Fruit fly (Drosophila melanogaster) Kc167 (cell line): Measurements from ENCODE around the gene CG5913.

ENCODE experiments used
- Myc ChIP-seq: fragments of >200 bp; optimal IDR thresholded peaks from 2 replicates; lab custom pipeline; 2017; ENCODE audit warnings: missing external identifiers
- Sin3A ChIP-seq: fragments of >200 bp; optimal IDR thresholded peaks from 2 replicates; lab custom pipeline; 2018; ENCODE audit warnings: missing external identifiers
- h ChIP-seq: fragments of >200 bp; optimal IDR thresholded peaks from 3 replicates; lab custom pipeline; 2018; ENCODE audit warnings: missing external identifiers
- insv ChIP-seq: fragments of >200 bp; optimal IDR thresholded peaks from 3 replicates; lab custom pipeline; 2018; ENCODE audit warnings: missing external identifiers
- psq ChIP-seq: fragments of >200 bp; optimal IDR thresholded peaks from 2 replicates; lab custom pipeline; 2017; ENCODE audit warnings: missing external identifiers
- ttk ChIP-seq: sonication (Bioruptor generic); optimal IDR thresholded peaks from 2 replicates; lab custom pipeline; 2017; ENCODE audit warnings: missing external identifiers

The CG5913 gene

dm6 chr3R:25893272-25893671 lies at the start of gene CG5913:
Gene CG5913, plus strand, starts transcription at chr3R:25893495.
- TF ChIP-seq h (lab: Kevin White, UChicago) (no peak), Myc (lab: Kevin White, UChicago) (no peak), ttk (lab: Kevin White, UChicago) (no peak), insv (lab: Kevin White, UChicago) (no peak), psq (lab: Kevin White, UChicago) (no peak), Sin3A (lab: Kevin White, UChicago) (no peak)

DNA sequence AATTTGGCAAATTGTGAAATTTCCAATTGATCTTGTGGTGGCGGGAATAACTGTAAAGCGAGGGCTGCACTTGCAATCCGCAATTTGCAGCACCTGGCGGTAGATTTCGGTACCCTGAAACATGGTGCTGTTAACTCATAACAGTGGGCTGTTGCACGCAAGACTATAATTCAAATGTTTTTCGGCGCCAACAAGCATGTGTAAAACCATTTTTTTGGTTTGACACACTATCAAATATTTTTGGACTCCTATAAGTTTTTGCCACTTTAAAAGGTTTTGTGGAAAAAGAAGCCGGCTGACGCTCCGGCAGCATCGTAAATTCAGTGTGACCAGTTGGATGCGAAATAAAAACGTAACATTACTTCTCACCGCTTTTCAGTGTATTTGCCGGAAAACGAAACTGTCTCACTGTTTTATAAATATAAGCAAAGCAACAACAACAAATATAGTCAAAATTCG lies 42.0 kb upstream of the CG5913 start, which contains the start of the genes CG14545 and CG5886:
TSS of gene CG14545 (minus strand) at position 68 of the 459 bp plus-strand sequence.
TSS of gene CG5886 (plus strand) at position 409 of the 459 bp plus-strand sequence.
- TF ChIP-seq Myc (lab: Kevin White, UChicago) (no peak), insv (lab: Kevin White, UChicago) (no peak), ttk (lab: Kevin White, UChicago) (no peak), psq (lab: Kevin White, UChicago) (no peak), h (lab: Kevin White, UChicago) (no peak), Sin3A (lab: Kevin White, UChicago) (no peak)

dm6 chr3R:25854825-25855224 lies 38.5 kb upstream of the CG5913 start:
- TF ChIP-seq Myc (lab: Kevin White, UChicago): no peak
- no peak for TF ChIP-seq Sin3A (lab: Kevin White, UChicago)
- no peak for TF ChIP-seq psq (lab: Kevin White, UChicago)
- TF ChIP-seq h (lab: Kevin White, UChicago): no peak
- no peak for TF ChIP-seq ttk (lab: Kevin White, UChicago)
- TF ChIP-seq insv (lab: Kevin White, UChicago): no peak

dm6 chr3R:25855594-25856305 lies 37.5 kb upstream of the CG5913 start, which contains the start of gene CG5890:
Gene CG5890, plus strand, starts transcription at chr3R:25856154.
- TF ChIP-seq Myc (lab: Kevin White, UChicago) (no peak), psq (lab: Kevin White, UChicago) (no peak), Sin3A (lab: Kevin White, UChicago) (no peak), ttk (lab: Kevin White, UChicago) (no peak), h (lab: Kevin White, UChicago) (no peak), insv (lab: Kevin White, UChicago) (no peak)

- TF ChIP-seq Sin3A (lab: Kevin White, UChicago) (no peak), ttk (lab: Kevin White, UChicago) (no peak), insv (lab: Kevin White, UChicago) (no peak), psq (lab: Kevin White, UChicago) (no peak), h (lab: Kevin White, UChicago) (no peak), Myc (lab: Kevin White, UChicago) (no peak)
Observed at dm6 chr3R:25870389-25870788, 22.9 kb upstream of the CG5913 start.

- TF ChIP-seq ttk (lab: Kevin White, UChicago) (no peak), Myc (lab: Kevin White, UChicago) (no peak), Sin3A (lab: Kevin White, UChicago) (no peak), h (lab: Kevin White, UChicago) (no peak), insv (lab: Kevin White, UChicago) (no peak), psq (lab: Kevin White, UChicago) (no peak)
Observed at dm6 chr3R:25876639-25877038, 16.7 kb upstream of the CG5913 start.

- no peak for TF ChIP-seq insv (lab: Kevin White, UChicago)
- no peak for TF ChIP-seq Myc (lab: Kevin White, UChicago)
- no peak for TF ChIP-seq ttk (lab: Kevin White, UChicago)
- no peak for TF ChIP-seq psq (lab: Kevin White, UChicago)
- TF ChIP-seq Sin3A (lab: Kevin White, UChicago): no peak
- no peak for TF ChIP-seq h (lab: Kevin White, UChicago)
Observed at dm6 chr3R:25877064-25877463, 16.2 kb upstream of the CG5913 start.

DNA sequence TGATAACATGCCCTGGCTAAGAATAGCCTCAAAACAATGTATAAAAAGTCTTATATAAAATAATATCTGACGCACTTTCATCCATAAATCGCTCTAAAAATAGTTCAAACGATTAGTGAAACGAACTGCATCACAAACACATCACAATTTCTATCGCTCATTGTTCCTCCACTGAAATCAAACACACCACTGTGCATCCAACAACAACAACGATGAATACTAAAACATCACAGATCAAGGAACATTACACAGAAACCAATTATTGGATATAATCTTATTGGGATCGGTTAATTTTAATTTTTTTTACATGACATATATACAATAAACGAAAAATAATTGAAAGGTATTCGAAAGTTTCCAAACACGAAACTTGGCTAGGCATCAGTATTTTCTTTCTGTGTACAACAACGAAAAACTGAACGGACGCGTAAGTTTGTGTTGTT lies 13.9 kb upstream of the CG5913 start:
- TF ChIP-seq Myc (lab: Kevin White, UChicago) (no peak), h (lab: Kevin White, UChicago) (no peak), insv (lab: Kevin White, UChicago) (no peak), Sin3A (lab: Kevin White, UChicago) (no peak), psq (lab: Kevin White, UChicago) (no peak), ttk (lab: Kevin White, UChicago) (no peak)

DNA sequence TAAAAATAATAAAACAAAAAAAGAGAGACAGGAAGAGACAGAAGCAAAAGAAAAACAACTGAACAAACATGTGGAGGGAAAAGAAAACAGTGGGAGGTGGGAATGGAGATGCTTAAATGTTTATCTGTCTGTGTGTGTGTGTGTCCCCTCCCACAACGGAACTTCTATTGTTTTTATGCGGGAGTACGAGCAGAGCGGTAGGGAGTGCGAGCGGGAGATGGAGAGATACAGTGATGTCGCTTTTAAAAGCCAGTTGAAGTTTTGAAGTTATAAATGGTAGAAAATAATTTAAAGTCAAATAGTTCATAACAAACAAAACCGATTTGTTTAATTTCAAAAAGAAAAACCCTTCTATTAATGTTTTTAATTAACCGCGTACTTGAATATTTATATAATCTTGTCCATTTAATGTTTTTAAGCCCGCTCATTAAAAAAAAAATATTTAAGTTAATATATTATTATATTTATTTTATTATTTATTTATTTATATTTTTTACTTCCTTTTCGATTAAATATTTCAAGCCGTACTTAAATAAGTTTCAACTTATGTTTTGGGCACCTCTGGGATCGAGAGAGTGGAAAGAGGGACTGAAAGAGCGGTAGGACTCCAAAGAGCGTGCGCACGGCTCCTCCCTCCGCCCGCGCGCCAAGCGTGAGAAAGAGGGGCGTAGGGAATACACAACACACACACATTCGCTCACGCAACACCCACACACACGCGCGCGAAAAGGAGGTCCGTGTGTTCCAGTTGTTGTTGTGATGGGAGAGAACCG lies 12.9 kb upstream of the CG5913 start:
- no peak for TF ChIP-seq Myc (lab: Kevin White, UChicago)
- TF ChIP-seq insv (lab: Kevin White, UChicago): no peak
- TF ChIP-seq h (lab: Kevin White, UChicago): no peak
- no peak for TF ChIP-seq Sin3A (lab: Kevin White, UChicago)
- no peak for TF ChIP-seq psq (lab: Kevin White, UChicago)
- no peak for TF ChIP-seq ttk (lab: Kevin White, UChicago)

DNA sequence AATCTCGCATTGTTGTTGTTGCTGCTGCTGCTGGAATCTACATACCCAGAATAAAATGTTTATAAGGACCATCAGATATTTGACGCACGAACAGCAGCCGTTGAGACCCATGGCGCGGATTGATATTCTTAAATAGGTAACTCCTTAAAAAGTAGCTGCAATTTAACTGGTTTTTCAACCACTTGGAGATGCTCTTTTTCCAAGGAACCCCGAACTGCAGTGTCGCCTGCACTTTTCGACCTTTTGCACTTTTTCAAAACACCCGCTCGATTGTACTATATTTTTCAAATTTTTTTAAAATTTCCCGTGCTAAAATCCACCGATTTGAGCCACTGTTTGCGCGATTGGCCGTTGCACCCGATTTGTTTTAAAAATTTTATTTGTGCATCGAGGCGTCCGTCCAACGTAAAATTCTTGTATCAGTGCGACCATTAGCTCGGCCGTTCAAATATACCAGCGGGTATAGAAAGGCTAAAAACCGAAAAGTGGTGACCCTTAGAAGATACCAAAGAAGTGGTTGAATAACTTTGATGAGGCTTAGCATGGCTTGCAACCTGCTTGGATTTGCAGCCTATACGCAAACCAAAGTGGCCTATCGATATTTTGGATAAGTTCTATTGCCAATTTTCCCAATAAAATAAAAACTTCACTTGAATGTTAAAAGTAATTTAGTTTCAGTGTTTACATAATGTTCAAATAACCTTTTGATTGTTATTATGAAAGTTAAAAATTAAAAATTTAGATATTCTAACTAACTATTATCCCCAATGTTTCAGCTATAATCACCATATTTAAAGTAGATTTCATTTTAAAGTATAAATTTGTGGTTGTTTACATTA lies 12.1 kb upstream of the CG5913 start, which contains the start of gene Tsp96F:
TSS of gene Tsp96F (minus strand) at position 457 of the 839 bp plus-strand sequence.
- no peak for TF ChIP-seq Sin3A (lab: Kevin White, UChicago)
- TF ChIP-seq ttk (lab: Kevin White, UChicago): no peak
- TF ChIP-seq insv (lab: Kevin White, UChicago): no peak
- TF ChIP-seq psq (lab: Kevin White, UChicago): no peak
- no peak for TF ChIP-seq h (lab: Kevin White, UChicago)
- TF ChIP-seq Myc (lab: Kevin White, UChicago): no peak
